Fruit fly (Drosophila melanogaster) whole organism, embryonic: ENCODE results near the gene Prat.

Experiments
- ATbp ChIP-seq: fragments of 200-800 bp; sonication (Bioruptor generic); optimal IDR thresholded peaks from 2 replicates; lab custom pipeline; 2017; ENCODE audit warnings: missing biosample characterization, mild to moderate bottlenecking, missing genetic modification characterization, missing genetic modification reagents
- Asciz ChIP-seq: fragments of 200-800 bp; sonication (Bioruptor generic); optimal IDR thresholded peaks from 2 replicates; lab custom pipeline; 2017; ENCODE audit warnings: missing biosample characterization, mild to moderate bottlenecking, missing genetic modification characterization, missing genetic modification reagents
- CG10209 ChIP-seq: fragments of 200-800 bp; sonication (Bioruptor generic); optimal IDR thresholded peaks from 3 replicates; lab custom pipeline; 2017; ENCODE audit warnings: missing biosample characterization, mild to moderate bottlenecking, missing genetic modification characterization, missing genetic modification reagents
- CG10267 ChIP-seq: fragments of 200-800 bp; sonication (Bioruptor generic); optimal IDR thresholded peaks from 2 replicates; lab custom pipeline; 2018; ENCODE audit warnings: missing biosample characterization, mild to moderate bottlenecking, missing genetic modification characterization, moderate library complexity
- CG12155 ChIP-seq: fragments of 200-800 bp; sonication (Bioruptor generic); optimal IDR thresholded peaks from 3 replicates; lab custom pipeline; 2016; ENCODE audit warnings: missing biosample characterization, missing genetic modification characterization
- CG13296 ChIP-seq: fragments of 200-800 bp; sonication (Bioruptor generic); optimal IDR thresholded peaks from 3 replicates; lab custom pipeline; 2018; ENCODE audit warnings: missing biosample characterization, mild to moderate bottlenecking, missing genetic modification characterization
- CG16813 ChIP-seq: fragments of 200-800 bp; sonication (Bioruptor generic); IDR thresholded peaks from 3 replicates; pipeline ENCODE4 v1.3.6; 2022; ENCODE audit warnings: missing biosample characterization, missing genetic modification characterization; ENCODE audit not compliant: partially characterized antibody
- CG18011 ChIP-seq: fragments of 200-800 bp; sonication (Bioruptor generic); optimal IDR thresholded peaks from 2 replicates; lab custom pipeline; 2017; ENCODE audit warnings: missing biosample characterization, missing genetic modification characterization, mild to moderate bottlenecking, moderate library complexity, missing genotype
- CG2199 ChIP-seq: fragments of 200-800 bp; sonication (Bioruptor generic); IDR thresholded peaks from 3 replicates; pipeline ENCODE4 v1.3.6; 2022; ENCODE audit warnings: missing biosample characterization, missing genetic modification characterization
- CG31365 ChIP-seq: fragments of 200-800 bp; sonication (Bioruptor generic); optimal IDR thresholded peaks from 2 replicates; lab custom pipeline; 2018; ENCODE audit warnings: missing biosample characterization, mild to moderate bottlenecking, missing genetic modification characterization
- CG32772 ChIP-seq: fragments of 200-800 bp; sonication (Bioruptor generic); IDR thresholded peaks from 2 replicates; pipeline ENCODE4 v1.3.6; 2022; ENCODE audit warnings: missing biosample characterization, missing genetic modification characterization
- CG34376 ChIP-seq: fragments of 200-800 bp; sonication (Bioruptor generic); optimal IDR thresholded peaks from 2 replicates; lab custom pipeline; 2018; ENCODE audit warnings: missing biosample characterization, mild to moderate bottlenecking, missing genetic modification characterization
- CG34422 ChIP-seq: fragments of 200-800 bp; sonication (Bioruptor generic); IDR thresholded peaks from 3 replicates; pipeline ENCODE4 v1.3.6; 2022; ENCODE audit warnings: missing biosample characterization, missing genetic modification characterization
- CG4404 ChIP-seq: fragments of 200-800 bp; sonication (Bioruptor generic); IDR thresholded peaks from 2 replicates; pipeline ENCODE4 v1.3.6; 2022; ENCODE audit warnings: missing biosample characterization, missing genetic modification characterization
- CG4617 ChIP-seq: fragments of 200-800 bp; sonication (Bioruptor generic); optimal IDR thresholded peaks from 3 replicates; lab custom pipeline; 2016; ENCODE audit warnings: missing biosample characterization, missing genetic modification characterization, borderline replicate concordance
- CG8089 ChIP-seq: fragments of 200-800 bp; sonication (Bioruptor generic); optimal IDR thresholded peaks from 3 replicates; lab custom pipeline; 2016; ENCODE audit warnings: missing biosample characterization, missing genetic modification characterization
- CG8290 ChIP-seq, 3 experiments: fragments of 200-800 bp; sonication (Bioruptor generic); optimal IDR thresholded peaks; 2 replicates each; lab custom pipeline; 2016 to 2019; ENCODE audit warnings: missing biosample characterization in 3 of 3, missing genetic modification characterization in 3 of 3, mild to moderate bottlenecking in 2 of 3, moderate library complexity in 1 of 3
- CG8765 ChIP-seq: fragments of 200-800 bp; sonication (Bioruptor generic); IDR thresholded peaks from 2 replicates; pipeline ENCODE4 v1.3.6; 2022; ENCODE audit warnings: missing biosample characterization, missing genetic modification characterization
- Dbx ChIP-seq: fragments of 200-800 bp; sonication (Bioruptor generic); IDR thresholded peaks from 3 replicates; pipeline ENCODE4 v1.3.6; 2022; ENCODE audit warnings: missing biosample characterization, missing genetic modification characterization
- Doc2 ChIP-seq: fragments of 200-800 bp; sonication (Bioruptor generic); IDR thresholded peaks from 2 replicates; pipeline ENCODE4 v1.3.6; 2022; ENCODE audit warnings: missing biosample characterization, missing genetic modification characterization
- E2f1 ChIP-seq: fragments of 200-800 bp; sonication (Bioruptor generic); IDR thresholded peaks from 2 replicates; pipeline ENCODE4 v1.3.6; 2022; ENCODE audit warnings: missing biosample characterization, missing genetic modification characterization
- Hr3 ChIP-seq: fragments of 200-800 bp; sonication (Bioruptor generic); optimal IDR thresholded peaks from 3 replicates; lab custom pipeline; 2016; ENCODE audit warnings: missing biosample characterization, missing genetic modification characterization
- Hr39 ChIP-seq: fragments of >200 bp; optimal IDR thresholded peaks from 2 replicates; lab custom pipeline; 2017
- Hr78 ChIP-seq, 2 experiments: fragments of 200-800 bp in 1 of 2; fragments of >200 bp in 1 of 2; sonication (Bioruptor generic) in 1 of 2; optimal IDR thresholded peaks; 2 replicates each; lab custom pipeline; 2017 to 2019; ENCODE audit warnings: missing biosample characterization in 2 of 2, missing genetic modification characterization in 2 of 2, mild to moderate bottlenecking in 1 of 2, moderate library complexity in 1 of 2
- NC2β ChIP-seq: fragments of 200-800 bp; sonication (Bioruptor generic); optimal IDR thresholded peaks from 2 replicates; lab custom pipeline; 2016; ENCODE audit warnings: missing biosample characterization, missing genetic modification characterization
- Stat92E ChIP-seq, 3 experiments: fragments of >200 bp in 2 of 3; fragments of 200-800 bp in 1 of 3; sonication (Bioruptor generic) in 1 of 3; optimal IDR thresholded peaks; 2 replicates each; lab custom pipeline; 2017 to 2019; ENCODE audit warnings: missing biosample characterization in 3 of 3, missing genetic modification characterization in 3 of 3, mild to moderate bottlenecking in 1 of 3, moderate library complexity in 1 of 3
- Trl ChIP-seq, 3 experiments: fragments of >200 bp in 2 of 3; fragments of 200-800 bp in 1 of 3; sonication (Bioruptor generic) in 1 of 3; optimal IDR thresholded peaks; 2 replicates in 1 of 3; 3 replicates in 2 of 3; lab custom pipeline; 2016 to 2017; ENCODE audit warnings: missing biosample characterization in 1 of 3, missing genetic modification characterization in 1 of 3
- Xrp1 ChIP-seq: fragments of 200-800 bp; sonication (Bioruptor generic); IDR thresholded peaks from 2 replicates; pipeline ENCODE4 v1.3.6; 2022; ENCODE audit warnings: missing biosample characterization, missing genetic modification characterization
- al ChIP-seq: fragments of 200-800 bp; sonication (Bioruptor generic); IDR thresholded peaks from 2 replicates; pipeline ENCODE4 v1.3.6; 2022; ENCODE audit warnings: missing biosample characterization, missing genetic modification characterization
- aop ChIP-seq: fragments of 200-800 bp; sonication (Bioruptor generic); IDR thresholded peaks from 2 replicates; pipeline ENCODE4 v1.3.6; 2022; ENCODE audit warnings: missing biosample characterization, missing genetic modification characterization
- bsh ChIP-seq, 2 experiments: fragments of 200-800 bp; sonication (Bioruptor generic); optimal IDR thresholded peaks; 2 replicates each; lab custom pipeline; 2017 to 2018; ENCODE audit warnings: mild to moderate bottlenecking in 2 of 2, missing biosample characterization in 2 of 2, missing genetic modification characterization in 2 of 2, moderate library complexity in 1 of 2
- ci ChIP-seq: fragments of 200-800 bp; sonication (Bioruptor generic); IDR thresholded peaks from 3 replicates; pipeline ENCODE4 v1.3.6; 2022; ENCODE audit warnings: missing biosample characterization, missing genetic modification characterization
- disco-r ChIP-seq: fragments of 200-800 bp; sonication (Bioruptor generic); optimal IDR thresholded peaks from 2 replicates; lab custom pipeline; 2016; ENCODE audit warnings: missing biosample characterization, missing genetic modification characterization
- emc ChIP-seq: fragments of 200-800 bp; sonication (Bioruptor generic); optimal IDR thresholded peaks from 2 replicates; lab custom pipeline; 2016; ENCODE audit warnings: missing biosample characterization, missing genetic modification characterization
- grau ChIP-seq: fragments of 200-800 bp; optimal IDR thresholded peaks from 3 replicates; lab custom pipeline; 2019; ENCODE audit warnings: missing biosample characterization, mild to moderate bottlenecking, missing genetic modification characterization, moderate library complexity
- grn ChIP-seq: fragments of 200-800 bp; sonication (Bioruptor generic); optimal IDR thresholded peaks from 3 replicates; lab custom pipeline; 2017; ENCODE audit warnings: missing biosample characterization, missing genetic modification characterization
- hth ChIP-seq: fragments of >200 bp; optimal IDR thresholded peaks from 2 replicates; lab custom pipeline; 2017; ENCODE audit warnings: inconsistent platforms
- inv ChIP-seq: fragments of 200-800 bp; sonication (Bioruptor generic); IDR thresholded peaks from 2 replicates; pipeline ENCODE4 v1.3.6; 2022; ENCODE audit warnings: missing biosample characterization, missing genetic modification characterization; ENCODE audit not compliant: partially characterized antibody
- ken ChIP-seq: fragments of 200-800 bp; sonication (Bioruptor generic); IDR thresholded peaks from 3 replicates; pipeline ENCODE4 v1.3.6; 2022; ENCODE audit warnings: missing biosample characterization, missing genetic modification characterization
- klu ChIP-seq: fragments of 200-800 bp; sonication (Bioruptor generic); IDR thresholded peaks from 2 replicates; pipeline ENCODE4 v1.3.6; 2022; ENCODE audit warnings: missing biosample characterization, missing genetic modification characterization
- lmd ChIP-seq: fragments of 200-800 bp; sonication (Bioruptor generic); IDR thresholded peaks from 2 replicates; pipeline ENCODE4 v1.3.6; 2022; ENCODE audit warnings: missing biosample characterization, missing genetic modification characterization
- mam ChIP-seq: fragments of 200-800 bp; sonication (Bioruptor generic); optimal IDR thresholded peaks from 3 replicates; lab custom pipeline; 2016; ENCODE audit warnings: missing biosample characterization, missing genetic modification characterization
- nom ChIP-seq: fragments of 200-800 bp; sonication (Bioruptor generic); optimal IDR thresholded peaks from 2 replicates; lab custom pipeline; 2017; ENCODE audit warnings: missing biosample characterization, missing genetic modification characterization, mild to moderate bottlenecking, moderate library complexity, missing genetic modification reagents
- pita ChIP-seq: fragments of 200-800 bp; sonication (Bioruptor generic); optimal IDR thresholded peaks from 2 replicates; lab custom pipeline; 2017; ENCODE audit warnings: missing biosample characterization, mild to moderate bottlenecking, missing genetic modification characterization
- pzg ChIP-seq: fragments of 200-800 bp; sonication (Bioruptor generic); optimal IDR thresholded peaks from 3 replicates; lab custom pipeline; 2018; ENCODE audit warnings: missing biosample characterization, mild to moderate bottlenecking, missing genetic modification characterization, moderate library complexity
- sd ChIP-seq: fragments of 200-800 bp; sonication (Bioruptor generic); optimal IDR thresholded peaks from 3 replicates; lab custom pipeline; 2018; ENCODE audit warnings: missing biosample characterization, mild to moderate bottlenecking, missing genetic modification characterization, moderate library complexity
- tup ChIP-seq: fragments of 200-800 bp; sonication (Bioruptor generic); optimal IDR thresholded peaks from 2 replicates; lab custom pipeline; 2016; ENCODE audit warnings: missing biosample characterization, mild to moderate bottlenecking, missing genetic modification characterization, moderate library complexity

Gene Prat

dm6 chr3R:7913551-7913950 is 2.0 kb upstream of the Prat start, which contains the start of gene kipf:
kipf (plus strand) TSS chr3R:7913851.
- TF ChIP-seq CG32772 (GFP tag; lab: Robert Waterston, UW) (0 out of 2 replicates have a peak, but pooled peaks have one; percentile 2), pita (GFP tag; lab: Kevin White, UChicago) (no peak), CG10267 (tag; lab: Kevin White, UChicago) (peak; percentile 14), ci (GFP tag; lab: Robert Waterston, UW) (no peak), bsh (GFP tag; optimal IDR thresholded peaks at IDR 0.05; lab: Kevin White, UChicago) (no peak), CG2199 (GFP tag; lab: Robert Waterston, UW) (no peak), CG10209 (no peak), aop (GFP tag; lab: Robert Waterston, UW) (no peak)

dm6 chr3R:7913139-7913538 is 1.6 kb upstream of the Prat start, which contains the start of gene Rfk:
Rfk (minus strand) TSS chr3R:7913290.
- no peak for TF ChIP-seq al
- TF ChIP-seq CG8765 (GFP tag; lab: Robert Waterston, UW), result no peak
- TF ChIP-seq inv (GFP tag; lab: Robert Waterston, UW), result no peak
- peak; percentile 44; the same call in 1 of the 3 replicates for TF ChIP-seq CG34422 (GFP tag; lab: Robert Waterston, UW)
- no peak for TF ChIP-seq Hr78 (GFP tag; optimal IDR thresholded peaks at IDR 0.05; lab: Kevin White, UChicago)
- TF ChIP-seq grau (tag; lab: Kevin White, UChicago), result peak; percentile 37
- TF ChIP-seq grn (GFP tag; lab: Kevin White, UChicago), result no peak
- TF ChIP-seq Trl (optimal IDR thresholded peaks at IDR 0.05; lab: Kevin White, UChicago), result no peak
- peak; percentile 19 for TF ChIP-seq Trl (GFP tag; optimal IDR thresholded peaks at IDR 0.05; lab: Kevin White, UChicago)
- no peak for TF ChIP-seq disco-r (GFP tag; lab: Kevin White, UChicago)
- no peak for TF ChIP-seq ken (GFP tag; lab: Robert Waterston, UW)
- peak; percentile 37 for TF ChIP-seq CG4617 (GFP tag; lab: Kevin White, UChicago)
- TF ChIP-seq hth, result no peak
- peak; percentile 25 for TF ChIP-seq Hr3 (GFP tag; lab: Kevin White, UChicago)
- no peak for TF ChIP-seq Xrp1 (GFP tag; lab: Robert Waterston, UW)
- no peak for TF ChIP-seq CG8089
- TF ChIP-seq Asciz, result no peak
- TF ChIP-seq CG32772 (GFP tag; lab: Robert Waterston, UW), result peak; percentile 33; the same call in 1 of the 2 replicates
- TF ChIP-seq sd (tag; lab: Kevin White, UChicago), result peak; percentile 64
- no peak for TF ChIP-seq Stat92E (GFP tag; optimal IDR thresholded peaks at IDR 0.05; lab: Kevin White, UChicago)
- TF ChIP-seq Dbx (GFP tag; lab: Robert Waterston, UW), result no peak
- TF ChIP-seq Doc2 (GFP tag; lab: Robert Waterston, UW), result no peak
- no peak for TF ChIP-seq tup (GFP tag; lab: Kevin White, UChicago)
- no peak for TF ChIP-seq CG10209
- TF ChIP-seq CG31365 (tag; lab: Kevin White, UChicago), result no peak
- TF ChIP-seq CG18011, result no peak
- peak; percentile 9 for TF ChIP-seq CG12155 (GFP tag; lab: Kevin White, UChicago)
- TF ChIP-seq pzg (GFP tag; lab: Kevin White, UChicago), result peak; percentile 55
- peak; percentile 56 for TF ChIP-seq CG10267 (tag; lab: Kevin White, UChicago)
- TF ChIP-seq CG16813 (GFP tag; lab: Robert Waterston, UW), result peak; percentile 33; the same call in 1 of the 3 replicates
- no peak for TF ChIP-seq nom
- no peak for TF ChIP-seq CG8290 (GFP tag; optimal IDR thresholded peaks at IDR 0.05; lab: Kevin White, UChicago)
- TF ChIP-seq CG8290 (tag; optimal IDR thresholded peaks at IDR 0.05; lab: Kevin White, UChicago), result no peak
- TF ChIP-seq ci (GFP tag; lab: Robert Waterston, UW), result no peak
- no peak for TF ChIP-seq CG4404 (GFP tag; lab: Robert Waterston, UW)
- TF ChIP-seq mam (GFP tag; lab: Kevin White, UChicago), result no peak
- no peak for TF ChIP-seq Hr39 (lab: Kevin White, UChicago)
- no peak for TF ChIP-seq lmd (GFP tag; lab: Robert Waterston, UW)
- peak; percentile 25 for TF ChIP-seq CG13296 (GFP tag; lab: Kevin White, UChicago)
- peak; percentile 12 for TF ChIP-seq CG34376
- TF ChIP-seq E2f1 (GFP tag; lab: Robert Waterston, UW), result no peak
- TF ChIP-seq emc (GFP tag; lab: Kevin White, UChicago), result no peak
- no peak for TF ChIP-seq klu (GFP tag; lab: Robert Waterston, UW)
- TF ChIP-seq ATbp, result no peak
- TF ChIP-seq NC2β (GFP tag; lab: Kevin White, UChicago), result no peak
